Fruit fly (Drosophila melanogaster) whole organism, embryonic: ENCODE results near the gene CG34454.
A peak's percentile ranks its signal among the peaks of the same experiment; 100 is the strongest.

Source experiments
- Ada2b ChIP-seq: fragments of 200-800 bp; sonication (Bioruptor generic); IDR thresholded peaks from 2 replicates; pipeline ENCODE4 v1.3.6; 2022; ENCODE audit warnings: missing biosample characterization, missing genetic modification characterization
- Atf-2 ChIP-seq: fragments of 200-800 bp; sonication (Bioruptor generic); optimal IDR thresholded peaks from 2 replicates; lab custom pipeline; 2016; ENCODE audit warnings: missing biosample characterization, missing genetic modification characterization
- BEAF-32 ChIP-seq: fragments of 200-800 bp; sonication (Bioruptor generic); optimal IDR thresholded peaks from 3 replicates; lab custom pipeline; 2017; ENCODE audit warnings: missing biosample characterization, missing genetic modification characterization, mild to moderate bottlenecking, moderate library complexity, missing genetic modification reagents
- CG11560 ChIP-seq: fragments of 200-800 bp; sonication (Bioruptor generic); IDR thresholded peaks from 3 replicates; pipeline ENCODE4 v1.3.6; 2022; ENCODE audit warnings: missing biosample characterization, missing genetic modification characterization
- CG15011 ChIP-seq: fragments of 200-800 bp; sonication (Bioruptor generic); optimal IDR thresholded peaks from 3 replicates; lab custom pipeline; 2018; ENCODE audit warnings: missing biosample characterization, mild to moderate bottlenecking, missing genetic modification characterization
- CG15514 ChIP-seq: fragments of 200-800 bp; sonication (Bioruptor generic); optimal IDR thresholded peaks from 3 replicates; lab custom pipeline; 2017; ENCODE audit warnings: missing biosample characterization, missing genetic modification characterization, mild to moderate bottlenecking, moderate library complexity, missing genetic modification reagents
- CG1602 ChIP-seq: fragments of 200-800 bp; sonication (Bioruptor generic); optimal IDR thresholded peaks from 3 replicates; lab custom pipeline; 2016; ENCODE audit warnings: missing biosample characterization, missing genetic modification characterization
- CG16863 ChIP-seq: fragments of 200-800 bp; sonication (Bioruptor generic); optimal IDR thresholded peaks from 3 replicates; lab custom pipeline; 2016; ENCODE audit warnings: missing biosample characterization, missing genetic modification characterization
- CG17186 ChIP-seq: fragments of 200-800 bp; sonication (Bioruptor generic); optimal IDR thresholded peaks from 3 replicates; lab custom pipeline; 2017; ENCODE audit warnings: missing biosample characterization, missing genetic modification reagents, missing genetic modification characterization
- CG17829 ChIP-seq: fragments of 200-800 bp; optimal IDR thresholded peaks from 2 replicates; lab custom pipeline; 2019; ENCODE audit warnings: missing biosample characterization, mild to moderate bottlenecking, missing genetic modification characterization, moderate library complexity
- CG2875 ChIP-seq: fragments of 200-800 bp; sonication (Bioruptor generic); optimal IDR thresholded peaks from 2 replicates; lab custom pipeline; 2017; ENCODE audit warnings: missing biosample characterization, mild to moderate bottlenecking, missing genetic modification characterization, missing genetic modification reagents
- CG3065 ChIP-seq: fragments of 200-800 bp; sonication (Bioruptor generic); optimal IDR thresholded peaks from 2 replicates; lab custom pipeline; 2016; ENCODE audit warnings: missing biosample characterization, missing genetic modification characterization
- CG32532 ChIP-seq: fragments of 200-800 bp; sonication (Bioruptor generic); IDR thresholded peaks from 2 replicates; pipeline ENCODE4 v1.3.6; 2022; ENCODE audit warnings: missing biosample characterization, missing genetic modification characterization
- CG33213 ChIP-seq: fragments of 200-800 bp; sonication (Bioruptor generic); optimal IDR thresholded peaks from 3 replicates; lab custom pipeline; 2016; ENCODE audit warnings: missing biosample characterization, missing genetic modification characterization
- CG3995 ChIP-seq: fragments of 200-800 bp; sonication (Bioruptor generic); optimal IDR thresholded peaks from 3 replicates; lab custom pipeline; 2016; ENCODE audit warnings: missing biosample characterization, missing genetic modification characterization
- CG4730 ChIP-seq: fragments of 200-800 bp; sonication (Bioruptor generic); IDR thresholded peaks from 2 replicates; pipeline ENCODE4 v1.3.6; 2022; ENCODE audit warnings: missing biosample characterization, missing genetic modification characterization
- CG7357 ChIP-seq: fragments of 200-800 bp; sonication (Bioruptor generic); IDR thresholded peaks from 3 replicates; pipeline ENCODE4 v1.3.6; 2022; ENCODE audit warnings: missing biosample characterization, missing genetic modification characterization
- CG7963 ChIP-seq: fragments of 200-800 bp; sonication (Bioruptor generic); IDR thresholded peaks from 3 replicates; pipeline ENCODE4 v1.3.6; 2022; ENCODE audit warnings: missing biosample characterization, missing genetic modification characterization; ENCODE audit not compliant: partially characterized antibody
- CG8281 ChIP-seq: fragments of 200-800 bp; sonication (Bioruptor generic); optimal IDR thresholded peaks from 2 replicates; lab custom pipeline; 2018; ENCODE audit warnings: missing biosample characterization, mild to moderate bottlenecking, missing genetic modification characterization, moderate library complexity
- CG9727 ChIP-seq: fragments of 200-800 bp; sonication (Bioruptor generic); optimal IDR thresholded peaks from 3 replicates; lab custom pipeline; 2017; ENCODE audit warnings: missing biosample characterization, mild to moderate bottlenecking, missing genetic modification characterization
- CHES-1-like ChIP-seq: fragments of 200-800 bp; sonication (Bioruptor generic); optimal IDR thresholded peaks from 2 replicates; lab custom pipeline; 2016; ENCODE audit warnings: missing biosample characterization, missing genetic modification characterization
- Dp ChIP-seq: fragments of 200-800 bp; sonication (Bioruptor generic); optimal IDR thresholded peaks from 2 replicates; lab custom pipeline; 2018; ENCODE audit warnings: missing biosample characterization, mild to moderate bottlenecking, missing genetic modification characterization, moderate library complexity
- E2f1 ChIP-seq: fragments of 200-800 bp; sonication (Bioruptor generic); IDR thresholded peaks from 2 replicates; pipeline ENCODE4 v1.3.6; 2022; ENCODE audit warnings: missing biosample characterization, missing genetic modification characterization
- H15 ChIP-seq: fragments of 200-800 bp; sonication (Bioruptor generic); IDR thresholded peaks from 3 replicates; pipeline ENCODE4 v1.3.6; 2022; ENCODE audit warnings: missing biosample characterization, missing genetic modification characterization
- Lhr ChIP-seq: fragments of 200-800 bp; sonication (Bioruptor generic); optimal IDR thresholded peaks from 3 replicates; lab custom pipeline; 2017; ENCODE audit warnings: mild to moderate bottlenecking, missing biosample characterization, missing genetic modification reagents, missing genetic modification characterization
- Lim3 ChIP-seq: fragments of 200-800 bp; sonication (Bioruptor generic); IDR thresholded peaks from 2 replicates; pipeline ENCODE4 v1.3.6; 2022; ENCODE audit warnings: missing biosample characterization, missing genetic modification characterization
- Myb ChIP-seq: fragments of 200-800 bp; sonication (Bioruptor generic); optimal IDR thresholded peaks from 2 replicates; lab custom pipeline; 2016; ENCODE audit warnings: missing biosample characterization, missing genetic modification characterization
- NC2β ChIP-seq: fragments of 200-800 bp; sonication (Bioruptor generic); optimal IDR thresholded peaks from 2 replicates; lab custom pipeline; 2016; ENCODE audit warnings: missing biosample characterization, missing genetic modification characterization
- Opbp ChIP-seq: fragments of 200-800 bp; sonication (Bioruptor generic); IDR thresholded peaks from 3 replicates; pipeline ENCODE4 v1.3.6; 2022; ENCODE audit warnings: missing biosample characterization, missing genetic modification characterization; ENCODE audit not compliant: partially characterized antibody
- Sin3A ChIP-seq: fragments of >200 bp; optimal IDR thresholded peaks from 2 replicates; lab custom pipeline; 2018
- Sry-δ ChIP-seq: fragments of 200-800 bp; sonication (Bioruptor generic); optimal IDR thresholded peaks from 2 replicates; lab custom pipeline; 2016; ENCODE audit warnings: missing biosample characterization, missing genetic modification characterization
- amos ChIP-seq: fragments of 200-800 bp; sonication (Bioruptor generic); IDR thresholded peaks from 2 replicates; pipeline ENCODE4 v1.3.6; 2022; ENCODE audit warnings: missing biosample characterization, missing genetic modification characterization; ENCODE audit not compliant: partially characterized antibody
- ara ChIP-seq: fragments of 200-800 bp; sonication (Bioruptor generic); IDR thresholded peaks from 2 replicates; pipeline ENCODE4 v1.3.6; 2022; ENCODE audit warnings: missing biosample characterization, missing genetic modification characterization
- dysf ChIP-seq: fragments of 200-800 bp; sonication (Bioruptor generic); IDR thresholded peaks from 3 replicates; pipeline ENCODE4 v1.3.6; 2022; ENCODE audit warnings: missing biosample characterization, missing genetic modification characterization
- eve ChIP-seq, 2 experiments: fragments of >200 bp; optimal IDR thresholded peaks; 2 replicates each; lab custom pipeline; 2017; ENCODE audit warnings: missing biosample characterization in 2 of 2, missing genetic modification characterization in 2 of 2
- hbn ChIP-seq: fragments of 200-800 bp; sonication (Bioruptor generic); IDR thresholded peaks from 2 replicates; pipeline ENCODE4 v1.3.6; 2022; ENCODE audit warnings: missing biosample characterization, missing genetic modification characterization; ENCODE audit not compliant: partially characterized antibody
- her ChIP-seq: fragments of 200-800 bp; sonication (Bioruptor generic); optimal IDR thresholded peaks from 2 replicates; lab custom pipeline; 2016; ENCODE audit warnings: missing biosample characterization, missing genetic modification characterization
- inv ChIP-seq: fragments of 200-800 bp; sonication (Bioruptor generic); IDR thresholded peaks from 2 replicates; pipeline ENCODE4 v1.3.6; 2022; ENCODE audit warnings: missing biosample characterization, missing genetic modification characterization; ENCODE audit not compliant: partially characterized antibody
- ken ChIP-seq: fragments of 200-800 bp; sonication (Bioruptor generic); IDR thresholded peaks from 3 replicates; pipeline ENCODE4 v1.3.6; 2022; ENCODE audit warnings: missing biosample characterization, missing genetic modification characterization
- lilli ChIP-seq: fragments of 200-800 bp; sonication (Bioruptor generic); optimal IDR thresholded peaks from 3 replicates; lab custom pipeline; 2016; ENCODE audit warnings: missing biosample characterization, missing genetic modification characterization
- mirr ChIP-seq: fragments of 200-800 bp; sonication (Bioruptor generic); optimal IDR thresholded peaks from 3 replicates; lab custom pipeline; 2018; ENCODE audit warnings: missing biosample characterization, mild to moderate bottlenecking, missing genetic modification characterization
- mld ChIP-seq: fragments of 200-800 bp; sonication (Bioruptor generic); IDR thresholded peaks from 3 replicates; pipeline ENCODE4 v1.3.6; 2022; ENCODE audit warnings: missing biosample characterization, missing genetic modification characterization; ENCODE audit not compliant: partially characterized antibody
- nmo ChIP-seq: fragments of 200-800 bp; sonication (Bioruptor generic); optimal IDR thresholded peaks from 2 replicates; lab custom pipeline; 2018; ENCODE audit warnings: missing biosample characterization, mild to moderate bottlenecking, missing genetic modification characterization, moderate library complexity
- onecut ChIP-seq: fragments of 200-800 bp; sonication (Bioruptor generic); IDR thresholded peaks from 2 replicates; pipeline ENCODE4 v1.3.6; 2022; ENCODE audit warnings: missing biosample characterization, missing genetic modification characterization
- otp ChIP-seq: fragments of 200-800 bp; sonication (Bioruptor generic); IDR thresholded peaks from 3 replicates; pipeline ENCODE4, ENCODE4 v1.3.6; 2022; ENCODE audit warnings: missing biosample characterization, missing genetic modification characterization
- pan ChIP-seq, 4 experiments: fragments of >200 bp in 3 of 4; fragments of 200-800 bp in 1 of 4; sonication (Bioruptor generic) in 1 of 4; optimal IDR thresholded peaks in 3 of 4; IDR thresholded peaks in 1 of 4; 2 replicates each; pipeline versions ENCODE4 v1.3.6 to Lab custom; 2017 to 2022; ENCODE audit warnings: missing biosample characterization in 2 of 4, missing genetic modification characterization in 2 of 4, mixed read lengths in 1 of 4
- pum ChIP-seq: fragments of 200-800 bp; sonication (Bioruptor generic); optimal IDR thresholded peaks from 2 replicates; lab custom pipeline; 2016; ENCODE audit warnings: missing biosample characterization, missing genetic modification characterization
- zen ChIP-seq: fragments of 200-800 bp; sonication (Bioruptor generic); optimal IDR thresholded peaks from 3 replicates; lab custom pipeline; 2018; ENCODE audit warnings: missing biosample characterization, mild to moderate bottlenecking, missing genetic modification characterization, moderate library complexity
- zfh1 ChIP-seq: fragments of 200-800 bp; sonication (Bioruptor generic); IDR thresholded peaks from 3 replicates; pipeline ENCODE4 v1.3.6; 2022; ENCODE audit warnings: missing biosample characterization, missing genetic modification characterization

Gene CG34454

DNA sequence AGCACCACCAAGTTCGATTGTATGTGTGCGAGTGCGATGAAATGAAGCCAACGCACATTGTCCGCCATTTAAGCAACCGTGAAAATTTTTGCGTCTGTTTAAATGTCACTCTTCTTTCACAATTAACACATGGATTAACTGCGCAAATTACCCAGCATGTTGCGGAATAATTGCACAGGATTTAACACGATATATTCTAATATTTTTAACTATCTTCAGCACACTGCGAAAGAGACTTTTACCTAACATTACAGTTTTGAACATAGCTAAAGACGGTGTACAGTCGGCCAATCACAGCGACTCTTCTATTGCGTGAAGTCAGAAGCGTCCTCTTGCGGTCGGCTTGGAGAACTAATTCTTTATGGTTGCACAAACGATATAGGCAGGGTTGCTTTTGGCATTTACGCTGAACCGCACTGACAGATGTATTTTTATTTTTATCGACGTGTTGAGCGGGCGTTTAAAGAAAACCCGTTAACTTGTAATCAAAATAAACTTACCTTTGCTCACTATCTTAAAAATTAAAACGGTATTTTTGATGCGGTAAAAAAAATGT is 14.6 kb upstream of the CG34454 start (continued):
- peak; percentile 98 for TF ChIP-seq Myb (GFP tag; lab: Kevin White, UChicago)
- TF ChIP-seq her (GFP tag; lab: Kevin White, UChicago) = peak; percentile 26
- TF ChIP-seq CG11560 (tag; lab: Robert Waterston, UW) = 0 out of 3 replicates have a peak, but pooled peaks have one; percentile 17
- peak in 1 of 2 experiments; percentile 64 for TF ChIP-seq eve (GFP tag; optimal IDR thresholded peaks at IDR 0.05; lab: Kevin White, UChicago)
- peak; percentile 53; the same call in 2 of the 3 replicates for TF ChIP-seq dysf (GFP tag; lab: Robert Waterston, UW)
- no peak for TF ChIP-seq pan (optimal IDR thresholded peaks at IDR 0.05; lab: Kevin White, UChicago)
- TF ChIP-seq pan (GFP tag; optimal IDR thresholded peaks at IDR 0.05 in 1 of 2, IDR thresholded peaks at IDR 0.05 in 1 of 2) = peak in 1 of 2 experiments; percentile 28
- no peak; the same call in none of the 2 replicates for TF ChIP-seq onecut (GFP tag; lab: Robert Waterston, UW)
- TF ChIP-seq mirr (GFP tag; lab: Kevin White, UChicago) = no peak
- no peak for TF ChIP-seq CG15011 (GFP tag; lab: Kevin White, UChicago)
- TF ChIP-seq ara = no peak
- peak; percentile 6 for TF ChIP-seq CG2875 (GFP tag; lab: Kevin White, UChicago)
- TF ChIP-seq CG33213 (GFP tag; lab: Kevin White, UChicago) = peak; percentile 89
- TF ChIP-seq CG4730 (GFP tag; lab: Robert Waterston, UW) = no peak
- peak; percentile 24 for TF ChIP-seq CG3065 (GFP tag; lab: Kevin White, UChicago)
- peak; percentile 77 for TF ChIP-seq Sry-δ (GFP tag; lab: Kevin White, UChicago)
- peak; percentile 9 for TF ChIP-seq Sin3A (lab: Kevin White, UChicago)
- TF ChIP-seq CG7963 (GFP tag; lab: Robert Waterston, UW) = peak; percentile 80
- peak; percentile 34 for TF ChIP-seq CG1602 (GFP tag; lab: Kevin White, UChicago)
- peak; percentile 35 for TF ChIP-seq CG9727 (GFP tag; lab: Kevin White, UChicago)
- peak; percentile 50 for TF ChIP-seq Atf-2
- TF ChIP-seq Opbp (GFP tag; lab: Robert Waterston, UW) = peak; percentile 69
- TF ChIP-seq Dp = peak; percentile 89
- peak; percentile 68 for TF ChIP-seq BEAF-32 (GFP tag; lab: Kevin White, UChicago)
- TF ChIP-seq hbn (GFP tag; lab: Robert Waterston, UW) = peak; percentile 26; the same call in 1 of the 2 replicates
- TF ChIP-seq H15 (GFP tag; lab: Robert Waterston, UW) = 0 out of 3 replicates have a peak, but pooled peaks have one; percentile 40
- TF ChIP-seq otp = no peak
- peak; percentile 66; the same call in 2 of the 3 replicates for TF ChIP-seq zfh1
- TF ChIP-seq CG15514 (GFP tag; lab: Kevin White, UChicago) = peak; percentile 76
- TF ChIP-seq mld = no peak
- peak; percentile 22; the same call in 1 of the 2 replicates for TF ChIP-seq Ada2b
- TF ChIP-seq CG8281 (tag; lab: Kevin White, UChicago) = no peak
- peak; percentile 20 for TF ChIP-seq CG3995 (GFP tag; lab: Kevin White, UChicago)
- TF ChIP-seq Lhr (GFP tag; lab: Kevin White, UChicago) = peak; percentile 83
- peak; percentile 47; the same call in 1 of the 2 replicates for TF ChIP-seq E2f1 (GFP tag; lab: Robert Waterston, UW)
- peak; percentile 67 for TF ChIP-seq CG17186 (GFP tag; lab: Kevin White, UChicago)
- TF ChIP-seq inv (GFP tag; lab: Robert Waterston, UW) = peak; percentile 57
- TF ChIP-seq CHES-1-like (GFP tag; lab: Kevin White, UChicago) = peak; percentile 50
- peak; percentile 68 for TF ChIP-seq NC2β (GFP tag; lab: Kevin White, UChicago)
- peak; percentile 54 for TF ChIP-seq zen (tag; lab: Kevin White, UChicago)
- TF ChIP-seq CG17829 (tag; lab: Kevin White, UChicago) = peak; percentile 49
- no peak for TF ChIP-seq CG7357 (GFP tag; lab: Robert Waterston, UW)
- peak; percentile 19 for TF ChIP-seq pum
- peak; percentile 66; the same call in 1 of the 2 replicates for TF ChIP-seq amos (GFP tag; lab: Robert Waterston, UW)
- peak; percentile 47; the same call in 1 of the 3 replicates for TF ChIP-seq ken (GFP tag; lab: Robert Waterston, UW)
- TF ChIP-seq Lim3 = no peak
- peak; percentile 26 for TF ChIP-seq CG16863 (GFP tag; lab: Kevin White, UChicago)
- TF ChIP-seq lilli = peak; percentile 58
- TF ChIP-seq CG32532 = peak; percentile 37
- peak; percentile 64 for TF ChIP-seq nmo
